Worm (Caenorhabditis elegans): ENCODE data around the gene rpn-5.

- TF ChIP-seq daf-12 (tag; optimal IDR thresholded peaks at IDR 0.05) (no peak), nhr-77 (tag; optimal IDR thresholded peaks at IDR 0.05) (no peak), elt-3 (tag; optimal IDR thresholded peaks at IDR 0.05) (no peak), mdl-1 (tag; optimal IDR thresholded peaks at IDR 0.05) (no peak), pqm-1 (tag; optimal IDR thresholded peaks at IDR 0.05) (no peak), skn-1 (tag; optimal IDR thresholded peaks at IDR 0.05) (no peak), elt-1 (tag; optimal IDR thresholded peaks at IDR 0.05) (no peak), unc-62 (GFP tag; optimal IDR thresholded peaks at IDR 0.05) (no peak), elt-2 (tag; optimal IDR thresholded peaks at IDR 0.05) (no peak), nhr-67 (tag; optimal IDR thresholded peaks at IDR 0.05) (no peak), pha-4 (tag; optimal IDR thresholded peaks at IDR 0.05) (no peak), ceh-82 (tag; optimal IDR thresholded peaks at IDR 0.05) (no peak), lin-39 (tag; optimal IDR thresholded peaks at IDR 0.05) (no peak), nhr-12 (tag; optimal IDR thresholded peaks at IDR 0.05) (no peak)
Observed at ce11 chrII:4658245-4658644, 40.0 kb downstream of the rpn-5 start.
